Fruit fly (Drosophila melanogaster) whole organism, prepupa: Measurements from ENCODE around the gene CG5984.

Experiments used
- Blimp-1 ChIP-seq: fragments of 200-800 bp; sonication (Bioruptor generic); optimal IDR thresholded peaks from 3 replicates; lab custom pipeline; 2017; ENCODE audit warnings: missing biosample characterization, missing genetic modification characterization, mild to moderate bottlenecking, moderate library complexity, missing genetic modification reagents
- CG10631 ChIP-seq: fragments of 200-800 bp; sonication (Bioruptor generic); optimal IDR thresholded peaks from 2 replicates; lab custom pipeline; 2016; ENCODE audit warnings: missing biosample characterization, missing genetic modification characterization
- CG10669 ChIP-seq: fragments of 200-800 bp; sonication (Bioruptor generic); optimal IDR thresholded peaks from 3 replicates; lab custom pipeline; 2018; ENCODE audit warnings: missing biosample characterization, mild to moderate bottlenecking, missing genetic modification characterization, moderate library complexity
- CG11294 ChIP-seq: fragments of 200-800 bp; sonication (Bioruptor generic); IDR thresholded peaks from 2 replicates; pipeline ENCODE4 v1.3.6; 2022; ENCODE audit warnings: missing biosample characterization, missing genetic modification characterization
- CG11902 ChIP-seq: fragments of 200-800 bp; sonication (Bioruptor generic); optimal IDR thresholded peaks from 3 replicates; lab custom pipeline; 2016; ENCODE audit warnings: missing biosample characterization, missing genetic modification characterization
- CG15336 ChIP-seq: fragments of 200-800 bp; sonication (Bioruptor generic); IDR thresholded peaks from 2 replicates; pipeline ENCODE4 v1.3.6; 2022; ENCODE audit warnings: missing biosample characterization, missing genetic modification characterization
- CG1621 ChIP-seq: fragments of 200-800 bp; sonication (Bioruptor generic); optimal IDR thresholded peaks from 3 replicates; lab custom pipeline; 2018; ENCODE audit warnings: missing biosample characterization, mild to moderate bottlenecking, missing genetic modification characterization
- CG3032 ChIP-seq: fragments of 200-800 bp; optimal IDR thresholded peaks from 2 replicates; lab custom pipeline; 2019; ENCODE audit warnings: missing biosample characterization, mild to moderate bottlenecking, missing genetic modification characterization, moderate library complexity
- CG31627 ChIP-seq: fragments of 200-800 bp; sonication (Bioruptor generic); optimal IDR thresholded peaks from 3 replicates; lab custom pipeline; 2016; ENCODE audit warnings: missing biosample characterization, missing genetic modification characterization
- CG32006 ChIP-seq: fragments of 200-800 bp; sonication (Bioruptor generic); optimal IDR thresholded peaks from 3 replicates; lab custom pipeline; 2017; ENCODE audit warnings: missing biosample characterization, mild to moderate bottlenecking, missing genetic modification characterization
- CG34406 ChIP-seq: fragments of 200-800 bp; sonication (Bioruptor generic); optimal IDR thresholded peaks from 3 replicates; lab custom pipeline; 2016; ENCODE audit warnings: missing biosample characterization, missing genetic modification characterization
- CG4318 ChIP-seq: fragments of 200-800 bp; sonication (Bioruptor generic); optimal IDR thresholded peaks from 3 replicates; lab custom pipeline; 2017; ENCODE audit warnings: missing biosample characterization, mild to moderate bottlenecking, missing genetic modification characterization
- CG6163 ChIP-seq: fragments of 200-800 bp; sonication (Bioruptor generic); IDR thresholded peaks from 3 replicates; pipeline ENCODE4 v1.3.6; 2022; ENCODE audit warnings: missing biosample characterization, missing genetic modification characterization
- CG6854 ChIP-seq: fragments of 200-800 bp; sonication (Bioruptor generic); optimal IDR thresholded peaks from 2 replicates; lab custom pipeline; 2017; ENCODE audit warnings: missing biosample characterization, mild to moderate bottlenecking, missing genetic modification characterization
- CG7368 ChIP-seq: fragments of 200-800 bp; sonication (Bioruptor generic); optimal IDR thresholded peaks from 3 replicates; lab custom pipeline; 2016; ENCODE audit warnings: missing biosample characterization, missing genetic modification characterization
- CG8119 ChIP-seq: fragments of 200-800 bp; sonication (Bioruptor generic); IDR thresholded peaks from 3 replicates; pipeline ENCODE4 v1.3.6; 2022; ENCODE audit warnings: missing biosample characterization, missing genetic modification characterization
- CG8319 ChIP-seq: fragments of 200-800 bp; sonication (Bioruptor generic); optimal IDR thresholded peaks from 3 replicates; lab custom pipeline; 2016; ENCODE audit warnings: missing biosample characterization, missing genetic modification characterization
- CG8632 ChIP-seq: fragments of 200-800 bp; sonication (Bioruptor generic); optimal IDR thresholded peaks from 3 replicates; lab custom pipeline; 2016; ENCODE audit warnings: missing biosample characterization, missing genetic modification characterization
- CG9139 ChIP-seq: fragments of 200-800 bp; sonication (Bioruptor generic); optimal IDR thresholded peaks from 3 replicates; lab custom pipeline; 2017; ENCODE audit warnings: missing biosample characterization, mild to moderate bottlenecking, missing genetic modification characterization
- Eip75B ChIP-seq: fragments of 200-800 bp; sonication (Bioruptor generic); optimal IDR thresholded peaks from 3 replicates; lab custom pipeline; 2016; ENCODE audit warnings: missing biosample characterization, missing genetic modification characterization
- Eip78C ChIP-seq: fragments of 200-800 bp; sonication (Bioruptor generic); peaks from one replicate; lab custom pipeline; 2016; ENCODE audit warnings: missing biosample characterization, missing genetic modification characterization
- Ets21C ChIP-seq: fragments of 200-800 bp; sonication (Bioruptor generic); optimal IDR thresholded peaks from 3 replicates; lab custom pipeline; 2016; ENCODE audit warnings: missing biosample characterization, missing genetic modification characterization
- Ets96B ChIP-seq: fragments of 200-800 bp; optimal IDR thresholded peaks from 2 replicates; lab custom pipeline; 2019; ENCODE audit warnings: missing biosample characterization, mild to moderate bottlenecking, missing genetic modification characterization, moderate library complexity
- Hr39 ChIP-seq: fragments of 200-800 bp; sonication (Bioruptor generic); optimal IDR thresholded peaks from 2 replicates; lab custom pipeline; 2016; ENCODE audit warnings: missing biosample characterization, missing genetic modification characterization
- Met ChIP-seq: fragments of 200-800 bp; sonication (Bioruptor generic); optimal IDR thresholded peaks from 3 replicates; lab custom pipeline; 2016; ENCODE audit warnings: missing biosample characterization, missing genetic modification characterization
- OdsH ChIP-seq: fragments of 200-800 bp; sonication (Bioruptor generic); optimal IDR thresholded peaks from 3 replicates; lab custom pipeline; 2016; ENCODE audit warnings: missing biosample characterization, missing genetic modification characterization
- Smox ChIP-seq: fragments of 200-800 bp; sonication (Bioruptor generic); optimal IDR thresholded peaks from 3 replicates; lab custom pipeline; 2016; ENCODE audit warnings: missing biosample characterization, missing genetic modification characterization
- Sox102F ChIP-seq: fragments of 200-800 bp; sonication (Bioruptor generic); optimal IDR thresholded peaks from 2 replicates; lab custom pipeline; 2016; ENCODE audit warnings: missing biosample characterization, mild to moderate bottlenecking, missing genetic modification characterization
- Sox14 ChIP-seq: fragments of 200-800 bp; sonication (Bioruptor generic); optimal IDR thresholded peaks from 3 replicates; lab custom pipeline; 2016; ENCODE audit warnings: missing biosample characterization, missing genetic modification characterization
- Sox15 ChIP-seq: fragments of 200-800 bp; sonication (Bioruptor generic); optimal IDR thresholded peaks from 3 replicates; lab custom pipeline; 2016; ENCODE audit warnings: missing biosample characterization, missing genetic modification characterization
- achi ChIP-seq: fragments of 200-800 bp; sonication (Bioruptor generic); optimal IDR thresholded peaks from 3 replicates; lab custom pipeline; 2016; ENCODE audit warnings: missing biosample characterization, missing genetic modification characterization
- cyc ChIP-seq: fragments of 200-800 bp; sonication (Bioruptor generic); optimal IDR thresholded peaks from 3 replicates; lab custom pipeline; 2016; ENCODE audit warnings: missing biosample characterization, missing genetic modification characterization
- dsx ChIP-seq: fragments of 200-800 bp; optimal IDR thresholded peaks from 3 replicates; lab custom pipeline; 2019; ENCODE audit warnings: missing biosample characterization, mild to moderate bottlenecking, missing genetic modification characterization, moderate library complexity; ENCODE audit not compliant: poor library complexity, severe bottlenecking
- eg ChIP-seq: fragments of 200-800 bp; sonication (Bioruptor generic); IDR thresholded peaks from 3 replicates; pipeline ENCODE4 v1.3.6; 2022; ENCODE audit warnings: missing biosample characterization, missing genetic modification characterization
- fd59A ChIP-seq: fragments of 200-800 bp; sonication (Bioruptor generic); optimal IDR thresholded peaks from 2 replicates; lab custom pipeline; 2017; ENCODE audit warnings: missing biosample characterization, mild to moderate bottlenecking, missing genetic modification characterization, missing genetic modification reagents
- fd85E ChIP-seq: fragments of 200-800 bp; sonication (Bioruptor generic); optimal IDR thresholded peaks from 3 replicates; lab custom pipeline; 2016; ENCODE audit warnings: missing biosample characterization, missing genetic modification characterization
- fkh ChIP-seq: fragments of 200-800 bp; sonication (Bioruptor generic); optimal IDR thresholded peaks from 3 replicates; lab custom pipeline; 2017; ENCODE audit warnings: missing biosample characterization, mild to moderate bottlenecking, missing genetic modification characterization, moderate library complexity
- lz ChIP-seq: fragments of 200-800 bp; sonication (Bioruptor generic); optimal IDR thresholded peaks from 3 replicates; lab custom pipeline; 2016; ENCODE audit warnings: missing biosample characterization, missing genetic modification characterization
- pdm3 ChIP-seq: fragments of 200-800 bp; sonication (Bioruptor generic); optimal IDR thresholded peaks from 3 replicates; lab custom pipeline; 2016; ENCODE audit warnings: missing biosample characterization, missing genetic modification characterization
- salr ChIP-seq, 2 experiments: fragments of 200-800 bp; sonication (Bioruptor generic); optimal IDR thresholded peaks; 3 replicates each; lab custom pipeline; 2016 to 2018; ENCODE audit warnings: missing biosample characterization in 2 of 2, missing genetic modification characterization in 2 of 2, mild to moderate bottlenecking in 1 of 2
- spab ChIP-seq: fragments of 200-800 bp; sonication (Bioruptor generic); optimal IDR thresholded peaks from 2 replicates; lab custom pipeline; 2017; ENCODE audit warnings: missing biosample characterization, mild to moderate bottlenecking, missing genetic modification characterization, missing genetic modification reagents
- svp ChIP-seq: fragments of 200-800 bp; sonication (Bioruptor generic); peaks from one replicate; lab custom pipeline; 2016; ENCODE audit warnings: missing biosample characterization, missing genetic modification characterization
- topi ChIP-seq: fragments of 200-800 bp; sonication (Bioruptor generic); optimal IDR thresholded peaks from 3 replicates; lab custom pipeline; 2016; ENCODE audit warnings: missing biosample characterization, missing genetic modification characterization

Gene CG5984

DNA sequence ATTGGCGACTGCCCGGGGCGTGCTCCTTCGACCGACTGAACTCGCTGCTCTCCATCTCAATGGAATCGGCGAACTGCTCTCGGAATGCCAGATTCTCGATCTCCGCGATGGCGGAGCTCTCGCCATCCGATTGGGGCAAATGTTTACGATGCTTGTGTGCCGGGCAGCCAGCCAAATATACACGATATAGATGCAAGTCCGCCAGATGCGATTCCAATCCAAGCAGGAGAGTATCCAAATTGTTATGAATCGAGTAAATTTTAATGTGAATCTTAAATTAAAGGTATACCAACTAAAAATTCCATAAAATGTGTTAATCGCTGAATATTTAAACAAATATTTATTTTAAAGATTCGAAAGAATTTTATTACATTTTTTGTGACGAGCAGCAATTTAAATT, at the start of gene CG5984:
CG5984 (minus strand) TSS at position 101 of the 400 bp plus-strand sequence.
- TF ChIP-seq svp (GFP tag; lab: Kevin White, UChicago): peak; percentile 17
- no peak for TF ChIP-seq Eip78C (GFP tag; lab: Kevin White, UChicago)

DNA sequence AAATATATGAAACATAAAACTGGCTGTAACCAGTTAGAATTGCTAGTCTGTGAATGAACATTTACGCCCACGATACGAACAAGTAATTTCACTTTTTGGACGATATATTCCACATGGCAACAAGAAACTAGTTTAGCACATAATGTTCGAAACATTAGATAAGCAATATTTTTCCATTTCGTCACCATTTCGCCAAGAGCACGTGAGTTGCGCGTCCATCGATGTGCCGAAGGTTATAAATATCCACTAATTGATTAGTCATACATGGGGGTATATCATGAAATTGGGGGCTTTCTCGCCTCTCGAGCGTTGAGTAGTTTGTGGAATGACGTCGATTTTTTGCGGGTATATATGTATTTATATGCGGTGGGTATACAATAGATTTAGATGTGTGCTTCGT, 46.3 kb upstream of the CG5984 start:
- TF ChIP-seq CG34406 (GFP tag; lab: Kevin White, UChicago) (no peak), CG11294 (GFP tag; lab: Robert Waterston, UW) (no peak), Sox14 (GFP tag; lab: Kevin White, UChicago) (no peak), Ets96B (tag; lab: Kevin White, UChicago) (no peak), Sox102F (GFP tag; lab: Kevin White, UChicago) (no peak), Blimp-1 (no peak), fkh (GFP tag; lab: Kevin White, UChicago) (no peak), fd59A (GFP tag; lab: Kevin White, UChicago) (no peak), CG15336 (no peak), spab (GFP tag; lab: Kevin White, UChicago) (no peak), cyc (GFP tag; lab: Kevin White, UChicago) (no peak), Smox (no peak), Eip75B (GFP tag; lab: Kevin White, UChicago) (no peak)
- TF ChIP-seq, all 60 proteins: peak for 0

DNA sequence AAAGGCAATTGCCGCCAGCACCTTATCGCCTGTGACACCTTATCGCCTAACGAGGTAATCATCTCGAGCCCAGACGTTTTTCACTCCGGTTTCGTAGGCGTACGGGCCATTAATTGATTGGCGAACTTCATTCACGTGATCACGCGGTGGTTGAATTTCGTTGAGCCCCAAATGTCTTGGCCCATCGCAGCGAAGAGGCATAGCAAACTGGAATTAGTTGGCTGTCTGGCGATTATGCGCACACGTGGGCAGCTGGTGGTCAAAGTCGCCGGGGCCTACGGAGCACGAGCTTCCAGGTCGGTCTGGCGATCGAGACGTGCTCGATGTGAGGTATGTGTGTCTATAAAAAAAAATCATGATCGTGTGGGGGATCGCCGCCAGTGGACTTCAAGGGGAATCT, 45.3 kb upstream of the CG5984 start:
- no peak for TF ChIP-seq CG8632
- TF ChIP-seq CG6163 (GFP tag; lab: Robert Waterston, UW): no peak
- no peak for TF ChIP-seq CG4318 (GFP tag; lab: Kevin White, UChicago)
- no peak for TF ChIP-seq CG3032
- no peak for TF ChIP-seq Sox102F (GFP tag; lab: Kevin White, UChicago)
- TF ChIP-seq Smox: no peak
- TF ChIP-seq Sox15: no peak
- no peak for TF ChIP-seq CG7368 (GFP tag; lab: Kevin White, UChicago)
- no peak for TF ChIP-seq fd85E (GFP tag; lab: Kevin White, UChicago)
- no peak for TF ChIP-seq CG10669 (GFP tag; lab: Kevin White, UChicago)
- TF ChIP-seq fd59A (GFP tag; lab: Kevin White, UChicago): no peak
- TF ChIP-seq CG9139: no peak
- TF ChIP-seq CG34406 (GFP tag; lab: Kevin White, UChicago): no peak
- no peak for TF ChIP-seq dsx (GFP tag; lab: Kevin White, UChicago)
- no peak for TF ChIP-seq CG10631 (GFP tag; lab: Kevin White, UChicago)
- TF ChIP-seq, all 60 proteins: peak for 0

- no peak for TF ChIP-seq CG6163 (GFP tag; lab: Robert Waterston, UW)
- TF ChIP-seq CG31627 (GFP tag; lab: Kevin White, UChicago): peak; percentile 48
- TF ChIP-seq CG6854: no peak
- TF ChIP-seq lz: peak; percentile 34
- TF ChIP-seq CG4318 (GFP tag; lab: Kevin White, UChicago): no peak
- TF ChIP-seq CG34406 (GFP tag; lab: Kevin White, UChicago): no peak
- no peak for TF ChIP-seq CG8319 (GFP tag; lab: Kevin White, UChicago)
- peak; percentile 1 for TF ChIP-seq pdm3 (GFP tag; lab: Kevin White, UChicago)
- TF ChIP-seq Hr39 (GFP tag; lab: Kevin White, UChicago): peak; percentile 58
- TF ChIP-seq CG3032: no peak
- peak; percentile 50 for TF ChIP-seq Met
- peak; percentile 11 for TF ChIP-seq Sox14 (GFP tag; lab: Kevin White, UChicago)
- no peak for TF ChIP-seq fd85E (GFP tag; lab: Kevin White, UChicago)
- TF ChIP-seq Ets21C (GFP tag; lab: Kevin White, UChicago): no peak
- TF ChIP-seq OdsH (GFP tag; lab: Kevin White, UChicago): peak; percentile 1
- TF ChIP-seq Sox102F (GFP tag; lab: Kevin White, UChicago): no peak
- TF ChIP-seq achi (GFP tag; lab: Kevin White, UChicago): peak; percentile 9
- no peak for TF ChIP-seq CG1621 (tag; lab: Kevin White, UChicago)
- no peak for TF ChIP-seq salr (GFP tag; optimal IDR thresholded peaks at IDR 0.05; lab: Kevin White, UChicago)
- TF ChIP-seq CG11902 (GFP tag; lab: Kevin White, UChicago): no peak
- TF ChIP-seq Sox15: no peak
- TF ChIP-seq Eip78C (GFP tag; lab: Kevin White, UChicago): no peak
- TF ChIP-seq CG7368 (GFP tag; lab: Kevin White, UChicago): no peak
- peak; percentile 56 for TF ChIP-seq fkh (GFP tag; lab: Kevin White, UChicago)
- TF ChIP-seq CG8119: no peak
- peak; percentile 76 for TF ChIP-seq svp (GFP tag; lab: Kevin White, UChicago)
- peak; percentile 39 for TF ChIP-seq topi (GFP tag; lab: Kevin White, UChicago)
- no peak for TF ChIP-seq CG8632
- TF ChIP-seq CG32006: peak; percentile 13
- TF ChIP-seq eg (GFP tag; lab: Robert Waterston, UW): peak; percentile 48; the same call in 1 of the 3 replicates
Measured at dm6 chr3R:27292159-27292880, 44.5 kb upstream of the CG5984 start, which contains the start of gene CG3348. Gene CG3348, minus strand, starts transcription at chr3R:27292209.
